Worm (Caenorhabditis elegans): ENCODE data around the gene acs-2.

acs-2 gene

ce11 chrV:15550408-15550807, 16.8 kb upstream of the acs-2 start:
- TF ChIP-seq pqm-1 (tag; optimal IDR thresholded peaks at IDR 0.05) (no peak), nhr-23 (tag; optimal IDR thresholded peaks at IDR 0.05) (no peak), nhr-43 (tag; optimal IDR thresholded peaks at IDR 0.05; ENCODE audit: poor library complexity, severe bottlenecking) (no peak), ztf-4 (tag; optimal IDR thresholded peaks at IDR 0.05) (no peak), mdl-1 (tag; optimal IDR thresholded peaks at IDR 0.05) (no peak), nhr-28 (tag; optimal IDR thresholded peaks at IDR 0.05) (no peak), ZK546.5 (tag; optimal IDR thresholded peaks at IDR 0.05) (no peak)

ce11 chrV:15551642-15552041, 15.6 kb upstream of the acs-2 start:
- TF ChIP-seq egl-27 (tag; optimal IDR thresholded peaks at IDR 0.05) (no peak), hmg-11 (tag; optimal IDR thresholded peaks at IDR 0.05) (peak; percentile 63), eor-1 (tag; optimal IDR thresholded peaks at IDR 0.05) (no peak), nhr-43 (tag; optimal IDR thresholded peaks at IDR 0.05; ENCODE audit: poor library complexity, severe bottlenecking) (peak; percentile 53), snpc-4 (tag; optimal IDR thresholded peaks at IDR 0.05) (peak; percentile 11), nhr-77 (tag; optimal IDR thresholded peaks at IDR 0.05) (no peak), tbx-2 (tag; optimal IDR thresholded peaks at IDR 0.05) (peak; percentile 44), elt-2 (tag; optimal IDR thresholded peaks at IDR 0.05) (peak; percentile 26), nfya-1 (tag; optimal IDR thresholded peaks at IDR 0.05; ENCODE audit: insufficient read depth) (peak; percentile 52), elt-3 (tag; optimal IDR thresholded peaks at IDR 0.05) (no peak), lin-39 (tag; optimal IDR thresholded peaks at IDR 0.05) (peak; percentile 25), skn-1 (tag; optimal IDR thresholded peaks at IDR 0.05) (peak; percentile 17), pha-4 (tag; optimal IDR thresholded peaks at IDR 0.05) (peak; percentile 44), pqm-1 (tag; optimal IDR thresholded peaks at IDR 0.05) (peak; percentile 10), nhr-23 (tag; optimal IDR thresholded peaks at IDR 0.05) (no peak)

- peak; percentile 20 for TF ChIP-seq nhr-43 (tag; optimal IDR thresholded peaks at IDR 0.05; ENCODE audit: poor library complexity, severe bottlenecking)
- TF ChIP-seq ama-1 (optimal IDR thresholded peaks at IDR 0.05), result no peak
- peak; percentile 6 for TF ChIP-seq elt-2 (tag; optimal IDR thresholded peaks at IDR 0.05)
- TF ChIP-seq ZK546.5 (tag; optimal IDR thresholded peaks at IDR 0.05), result no peak
- peak; percentile 16 for TF ChIP-seq pqm-1 (tag; optimal IDR thresholded peaks at IDR 0.05)
- no peak for TF ChIP-seq mml-1 (tag; optimal IDR thresholded peaks at IDR 0.05)
- TF ChIP-seq unc-62 (GFP tag; optimal IDR thresholded peaks at IDR 0.05), result no peak
- TF ChIP-seq pha-4 (tag; optimal IDR thresholded peaks at IDR 0.05), result no peak
- no peak for TF ChIP-seq nhr-25 (tag; optimal IDR thresholded peaks at IDR 0.05)
- no peak for TF ChIP-seq egl-5 (tag; optimal IDR thresholded peaks at IDR 0.05)
- no peak for TF ChIP-seq lsy-12 (tag; optimal IDR thresholded peaks at IDR 0.05)
- peak; percentile 38 for TF ChIP-seq nfya-1 (tag; optimal IDR thresholded peaks at IDR 0.05; ENCODE audit: insufficient read depth)
- peak; percentile 43 for TF ChIP-seq hmg-11 (tag; optimal IDR thresholded peaks at IDR 0.05)
These were observed 13.3 kb upstream of the acs-2 start for ce11 chrV:15553869-15554268.

- TF ChIP-seq nhr-67 (tag; optimal IDR thresholded peaks at IDR 0.05), result no peak
- TF ChIP-seq elt-1 (tag; optimal IDR thresholded peaks at IDR 0.05), result no peak
- no peak for TF ChIP-seq eor-1 (tag; optimal IDR thresholded peaks at IDR 0.05)
- TF ChIP-seq fos-1 (tag; optimal IDR thresholded peaks at IDR 0.05), result no peak
- TF ChIP-seq sea-2 (GFP tag; optimal IDR thresholded peaks at IDR 0.05), result no peak
- TF ChIP-seq ceh-9 (tag; optimal IDR thresholded peaks at IDR 0.05), result no peak
- no peak for TF ChIP-seq nhr-43 (tag; optimal IDR thresholded peaks at IDR 0.05; ENCODE audit: poor library complexity, severe bottlenecking)
- no peak for TF ChIP-seq lsy-12 (tag; optimal IDR thresholded peaks at IDR 0.05)
- no peak for TF ChIP-seq lin-39 (tag; optimal IDR thresholded peaks at IDR 0.05)
- no peak for TF ChIP-seq nhr-25 (tag; optimal IDR thresholded peaks at IDR 0.05)
- TF ChIP-seq ama-1 (optimal IDR thresholded peaks at IDR 0.05), result no peak
These were observed 8.1 kb upstream of the acs-2 start, which contains the start of gene acr-18 for ce11 chrV:15559047-15559446. acr-18 (minus strand) TSS chrV:15559147.

ce11 chrV:15559729-15560128, 7.5 kb upstream of the acs-2 start:
- no peak for TF ChIP-seq ZK546.5 (tag; optimal IDR thresholded peaks at IDR 0.05)
- TF ChIP-seq elt-1 (tag; optimal IDR thresholded peaks at IDR 0.05), result peak; percentile 0

ce11 chrV:15562541-15562940, 4.7 kb upstream of the acs-2 start:
- TF ChIP-seq nfya-1 (tag; optimal IDR thresholded peaks at IDR 0.05; ENCODE audit: insufficient read depth) (peak; percentile 51), nhr-28 (tag; optimal IDR thresholded peaks at IDR 0.05) (no peak), ceh-28 (tag; optimal IDR thresholded peaks at IDR 0.05) (no peak), pha-4 (tag; optimal IDR thresholded peaks at IDR 0.05) (no peak), nhr-76 (tag; optimal IDR thresholded peaks at IDR 0.05) (no peak)
